Fruit fly (Drosophila melanogaster) whole organism, embryonic: ENCODE measurements around the gene Ac13E.

Experiments
- Ada2b ChIP-seq: fragments of 200-800 bp; sonication (Bioruptor generic); IDR thresholded peaks from 2 replicates; pipeline ENCODE4 v1.3.6; 2022; ENCODE audit warnings: missing biosample characterization, missing genetic modification characterization
- Asciz ChIP-seq: fragments of 200-800 bp; sonication (Bioruptor generic); optimal IDR thresholded peaks from 2 replicates; lab custom pipeline; 2017; ENCODE audit warnings: missing biosample characterization, mild to moderate bottlenecking, missing genetic modification characterization, missing genetic modification reagents
- CG1024 ChIP-seq: fragments of 200-800 bp; sonication (Bioruptor generic); IDR thresholded peaks from 2 replicates; pipeline ENCODE4 v1.3.6; 2022; ENCODE audit warnings: missing biosample characterization, missing genetic modification characterization
- CG10654 ChIP-seq: fragments of 200-800 bp; sonication (Bioruptor generic); optimal IDR thresholded peaks from 2 replicates; lab custom pipeline; 2016; ENCODE audit warnings: missing biosample characterization, missing genetic modification characterization
- CG11398 ChIP-seq: fragments of 200-800 bp; sonication (Bioruptor generic); optimal IDR thresholded peaks from 2 replicates; lab custom pipeline; 2016; ENCODE audit warnings: missing biosample characterization, missing genetic modification characterization
- CG12104 ChIP-seq: fragments of 200-800 bp; sonication (Bioruptor generic); optimal IDR thresholded peaks from 3 replicates; lab custom pipeline; 2016; ENCODE audit warnings: missing biosample characterization, missing genetic modification characterization
- CG12299 ChIP-seq: fragments of 200-800 bp; sonication (Bioruptor generic); optimal IDR thresholded peaks from 2 replicates; lab custom pipeline; 2018; ENCODE audit warnings: missing biosample characterization, mild to moderate bottlenecking, missing genetic modification characterization
- CG14441 ChIP-seq: fragments of 200-800 bp; sonication (Bioruptor generic); IDR thresholded peaks from 2 replicates; pipeline ENCODE4 v1.3.6; 2022; ENCODE audit warnings: missing biosample characterization, missing genetic modification characterization
- CG14860 ChIP-seq: fragments of 200-800 bp; sonication (Bioruptor generic); IDR thresholded peaks from 3 replicates; pipeline ENCODE4 v1.3.6; 2022; ENCODE audit warnings: missing biosample characterization, missing genetic modification characterization; ENCODE audit not compliant: partially characterized antibody
- CG15269 ChIP-seq: fragments of 200-800 bp; sonication (Bioruptor generic); optimal IDR thresholded peaks from 2 replicates; lab custom pipeline; 2018; ENCODE audit warnings: missing biosample characterization, mild to moderate bottlenecking, missing genetic modification characterization, moderate library complexity
- CG15601 ChIP-seq: fragments of 200-800 bp; sonication (Bioruptor generic); optimal IDR thresholded peaks from 3 replicates; lab custom pipeline; 2019; ENCODE audit warnings: missing biosample characterization, mild to moderate bottlenecking, missing genetic modification characterization, moderate library complexity
- CG1602 ChIP-seq: fragments of 200-800 bp; sonication (Bioruptor generic); optimal IDR thresholded peaks from 3 replicates; lab custom pipeline; 2016; ENCODE audit warnings: missing biosample characterization, missing genetic modification characterization
- CG16779 ChIP-seq: fragments of 200-800 bp; sonication (Bioruptor generic); IDR thresholded peaks from 2 replicates; pipeline ENCODE4 v1.3.6; 2022; ENCODE audit warnings: missing biosample characterization, missing genetic modification characterization
- CG16863 ChIP-seq: fragments of 200-800 bp; sonication (Bioruptor generic); optimal IDR thresholded peaks from 3 replicates; lab custom pipeline; 2016; ENCODE audit warnings: missing biosample characterization, missing genetic modification characterization
- CG17568 ChIP-seq: fragments of 200-800 bp; sonication (Bioruptor generic); optimal IDR thresholded peaks from 2 replicates; lab custom pipeline; 2018; ENCODE audit warnings: missing biosample characterization, mild to moderate bottlenecking, missing genetic modification characterization, moderate library complexity
- CG1792 ChIP-seq: fragments of 200-800 bp; sonication (Bioruptor generic); optimal IDR thresholded peaks from 2 replicates; lab custom pipeline; 2016; ENCODE audit warnings: missing biosample characterization, missing genetic modification characterization
- CG34224 ChIP-seq: fragments of 200-800 bp; sonication (Bioruptor generic); IDR thresholded peaks from 3 replicates; pipeline ENCODE4 v1.3.6; 2022; ENCODE audit warnings: missing biosample characterization, missing genetic modification characterization; ENCODE audit not compliant: partially characterized antibody
- CG3838 ChIP-seq: fragments of 200-800 bp; sonication (Bioruptor generic); optimal IDR thresholded peaks from 3 replicates; lab custom pipeline; 2016; ENCODE audit warnings: missing biosample characterization, missing genetic modification characterization
- CG4282 ChIP-seq: fragments of 200-800 bp; sonication (Bioruptor generic); optimal IDR thresholded peaks from 2 replicates; lab custom pipeline; 2016; ENCODE audit warnings: missing biosample characterization, missing genetic modification characterization
- CG4328 ChIP-seq: fragments of 200-800 bp; sonication (Bioruptor generic); optimal IDR thresholded peaks from 3 replicates; lab custom pipeline; 2017; ENCODE audit warnings: missing biosample characterization, missing genetic modification reagents, missing genetic modification characterization
- CG5180 ChIP-seq: fragments of 200-800 bp; sonication (Bioruptor generic); optimal IDR thresholded peaks from 3 replicates; lab custom pipeline; 2017; ENCODE audit warnings: missing biosample characterization, missing genetic modification characterization, mild to moderate bottlenecking, moderate library complexity, missing genetic modification reagents
- CG5245 ChIP-seq: fragments of 200-800 bp; sonication (Bioruptor generic); optimal IDR thresholded peaks from 3 replicates; lab custom pipeline; 2016; ENCODE audit warnings: missing biosample characterization, missing genetic modification characterization
- CG5953 ChIP-seq: fragments of 200-800 bp; sonication (Bioruptor generic); IDR thresholded peaks from 2 replicates; pipeline ENCODE4 v1.3.6; 2022; ENCODE audit warnings: missing biosample characterization, missing genetic modification characterization
- CG7745 ChIP-seq: fragments of 200-800 bp; sonication (Bioruptor generic); optimal IDR thresholded peaks from 2 replicates; lab custom pipeline; 2018; ENCODE audit warnings: missing biosample characterization, mild to moderate bottlenecking, missing genetic modification characterization, moderate library complexity
- CG8281 ChIP-seq: fragments of 200-800 bp; sonication (Bioruptor generic); optimal IDR thresholded peaks from 2 replicates; lab custom pipeline; 2018; ENCODE audit warnings: missing biosample characterization, mild to moderate bottlenecking, missing genetic modification characterization, moderate library complexity
- CG8388 ChIP-seq: fragments of 200-800 bp; sonication (Bioruptor generic); optimal IDR thresholded peaks from 2 replicates; lab custom pipeline; 2019; ENCODE audit warnings: missing biosample characterization, mild to moderate bottlenecking, missing genetic modification characterization, moderate library complexity
- CG9727 ChIP-seq: fragments of 200-800 bp; sonication (Bioruptor generic); optimal IDR thresholded peaks from 3 replicates; lab custom pipeline; 2017; ENCODE audit warnings: missing biosample characterization, mild to moderate bottlenecking, missing genetic modification characterization
- Fer3 ChIP-seq: fragments of 200-800 bp; sonication (Bioruptor generic); optimal IDR thresholded peaks from 2 replicates; lab custom pipeline; 2018; ENCODE audit warnings: missing biosample characterization, mild to moderate bottlenecking, missing genetic modification characterization, moderate library complexity
- Hey ChIP-seq: fragments of 200-800 bp; sonication (Bioruptor generic); optimal IDR thresholded peaks from 3 replicates; lab custom pipeline; 2018; ENCODE audit warnings: missing biosample characterization, mild to moderate bottlenecking, missing genetic modification characterization
- Hr39 ChIP-seq: fragments of >200 bp; optimal IDR thresholded peaks from 2 replicates; lab custom pipeline; 2017
- Hsf ChIP-seq: fragments of 200-800 bp; sonication (Bioruptor generic); optimal IDR thresholded peaks from 3 replicates; lab custom pipeline; 2016; ENCODE audit warnings: missing biosample characterization, missing genetic modification characterization
- Lim3 ChIP-seq: fragments of 200-800 bp; sonication (Bioruptor generic); IDR thresholded peaks from 2 replicates; pipeline ENCODE4 v1.3.6; 2022; ENCODE audit warnings: missing biosample characterization, missing genetic modification characterization
- Med ChIP-seq: fragments of 200-800 bp; sonication (Bioruptor generic); peaks from one replicate; lab custom pipeline; 2016; ENCODE audit warnings: missing biosample characterization, missing genetic modification characterization, mild to moderate bottlenecking, inconsistent platforms, moderate library complexity
- NC2β ChIP-seq: fragments of 200-800 bp; sonication (Bioruptor generic); optimal IDR thresholded peaks from 2 replicates; lab custom pipeline; 2016; ENCODE audit warnings: missing biosample characterization, missing genetic modification characterization
- NK7.1 ChIP-seq: fragments of 200-800 bp; sonication (Bioruptor generic); optimal IDR thresholded peaks from 3 replicates; lab custom pipeline; 2016; ENCODE audit warnings: missing biosample characterization, missing genetic modification characterization
- Rfx ChIP-seq: fragments of 200-800 bp; sonication (Bioruptor generic); IDR thresholded peaks from 2 replicates; pipeline ENCODE4 v1.3.6; 2022; ENCODE audit warnings: missing biosample characterization, missing genetic modification characterization
- Usf ChIP-seq: fragments of 200-800 bp; sonication (Bioruptor generic); optimal IDR thresholded peaks from 2 replicates; lab custom pipeline; 2017; ENCODE audit warnings: missing genotype, missing biosample characterization, missing genetic modification characterization
- ap ChIP-seq: fragments of 200-800 bp; sonication (Bioruptor generic); IDR thresholded peaks from 2 replicates; pipeline ENCODE4 v1.3.6; 2022; ENCODE audit warnings: missing biosample characterization, missing genetic modification characterization
- cato ChIP-seq: fragments of 200-800 bp; sonication (Bioruptor generic); optimal IDR thresholded peaks from 2 replicates; lab custom pipeline; 2016; ENCODE audit warnings: missing biosample characterization, missing genetic modification characterization, borderline replicate concordance
- crp ChIP-seq, 2 experiments: fragments of 200-800 bp; sonication (Bioruptor generic); optimal IDR thresholded peaks; 2 replicates in 1 of 2; 3 replicates in 1 of 2; lab custom pipeline; 2017; ENCODE audit warnings: missing biosample characterization in 2 of 2, missing genetic modification characterization in 2 of 2, mild to moderate bottlenecking in 1 of 2, moderate library complexity in 1 of 2
- ewg ChIP-seq: fragments of 200-800 bp; sonication (Bioruptor generic); optimal IDR thresholded peaks from 3 replicates; lab custom pipeline; 2017; ENCODE audit warnings: mild to moderate bottlenecking, missing biosample characterization, missing genetic modification reagents, missing genetic modification characterization
- gce ChIP-seq: fragments of 200-800 bp; sonication (Bioruptor generic); IDR thresholded peaks from 3 replicates; pipeline ENCODE4 v1.3.6; 2022; ENCODE audit warnings: missing biosample characterization, missing genetic modification characterization
- gsb-n ChIP-seq: fragments of 200-800 bp; sonication (Bioruptor generic); optimal IDR thresholded peaks from 3 replicates; lab custom pipeline; 2018; ENCODE audit warnings: missing biosample characterization, mild to moderate bottlenecking, missing genetic modification characterization
- her ChIP-seq: fragments of 200-800 bp; sonication (Bioruptor generic); optimal IDR thresholded peaks from 2 replicates; lab custom pipeline; 2016; ENCODE audit warnings: missing biosample characterization, missing genetic modification characterization
- klu ChIP-seq: fragments of 200-800 bp; sonication (Bioruptor generic); IDR thresholded peaks from 2 replicates; pipeline ENCODE4 v1.3.6; 2022; ENCODE audit warnings: missing biosample characterization, missing genetic modification characterization
- pzg ChIP-seq: fragments of 200-800 bp; sonication (Bioruptor generic); optimal IDR thresholded peaks from 3 replicates; lab custom pipeline; 2018; ENCODE audit warnings: missing biosample characterization, mild to moderate bottlenecking, missing genetic modification characterization, moderate library complexity
- ro ChIP-seq: fragments of 200-800 bp; sonication (Bioruptor generic); IDR thresholded peaks from 2 replicates; pipeline ENCODE4 v1.3.6; 2022; ENCODE audit warnings: missing biosample characterization, missing genetic modification characterization
- schlank ChIP-seq: fragments of 200-800 bp; sonication (Bioruptor generic); optimal IDR thresholded peaks from 2 replicates; lab custom pipeline; 2018; ENCODE audit warnings: missing biosample characterization, mild to moderate bottlenecking, missing genetic modification characterization
- sens-2 ChIP-seq: fragments of 200-800 bp; sonication (Bioruptor generic); IDR thresholded peaks from 2 replicates; pipeline ENCODE4 v1.3.6; 2022; ENCODE audit warnings: missing biosample characterization, missing genetic modification characterization
- sima ChIP-seq: fragments of 200-800 bp; sonication (Bioruptor generic); optimal IDR thresholded peaks from 2 replicates; lab custom pipeline; 2016; ENCODE audit warnings: missing biosample characterization, missing genetic modification characterization
- tll ChIP-seq, 2 experiments: fragments of 200-800 bp in 1 of 2; fragments of >200 bp in 1 of 2; sonication (Bioruptor generic) in 1 of 2; optimal IDR thresholded peaks; 2 replicates each; lab custom pipeline; 2017 to 2019; ENCODE audit warnings: missing biosample characterization in 2 of 2, missing genetic modification characterization in 2 of 2, mild to moderate bottlenecking in 1 of 2, moderate library complexity in 1 of 2
- tna ChIP-seq: fragments of 200-800 bp; sonication (Bioruptor generic); IDR thresholded peaks from 2 replicates; pipeline ENCODE4 v1.3.6; 2022; ENCODE audit warnings: missing biosample characterization, missing genetic modification characterization; ENCODE audit not compliant: partially characterized antibody

Ac13E gene

dm6 chrX:15471904-15472303 is 82.2 kb downstream of the Ac13E start, which contains the start of the genes Grip128 and Alg14 (continued):
- TF ChIP-seq CG1792 (GFP tag; lab: Kevin White, UChicago) (no peak), gsb-n (tag; lab: Kevin White, UChicago) (no peak), CG14860 (peak; percentile 52; the same call in 1 of the 3 replicates), cato (GFP tag; lab: Kevin White, UChicago) (no peak), CG11398 (no peak), CG8281 (tag; lab: Kevin White, UChicago) (no peak), CG5180 (GFP tag; lab: Kevin White, UChicago) (no peak), klu (no peak), CG4282 (GFP tag; lab: Kevin White, UChicago) (no peak), pzg (GFP tag; lab: Kevin White, UChicago) (peak; percentile 27), gce (GFP tag; lab: Robert Waterston, UW) (no peak), CG12104 (GFP tag; lab: Kevin White, UChicago) (no peak), Usf (GFP tag; lab: Kevin White, UChicago) (no peak), CG12299 (tag; lab: Kevin White, UChicago) (no peak), CG7745 (tag; lab: Kevin White, UChicago) (no peak), Hsf (GFP tag; lab: Kevin White, UChicago) (no peak), Fer3 (tag; lab: Kevin White, UChicago) (no peak), crp (GFP tag; optimal IDR thresholded peaks at IDR 0.05; lab: Kevin White, UChicago) (peak in 1 of 2 experiments; percentile 83), CG14441 (no peak), NC2β (GFP tag; lab: Kevin White, UChicago) (no peak), ewg (GFP tag; lab: Kevin White, UChicago) (no peak), Hey (no peak), CG17568 (GFP tag; lab: Kevin White, UChicago) (no peak), CG3838 (no peak), CG16779 (no peak), schlank (no peak), CG1024 (GFP tag; lab: Robert Waterston, UW) (no peak), Hr39 (no peak), CG10654 (GFP tag; lab: Kevin White, UChicago) (no peak), Rfx (GFP tag; lab: Robert Waterston, UW) (no peak), CG9727 (GFP tag; lab: Kevin White, UChicago) (no peak), ro (no peak), CG1602 (no peak), CG34224 (GFP tag; lab: Robert Waterston, UW) (peak; percentile 75), CG8388 (GFP tag; lab: Kevin White, UChicago) (no peak), her (GFP tag; lab: Kevin White, UChicago) (no peak), Ada2b (no peak), sens-2 (GFP tag; lab: Robert Waterston, UW) (no peak), CG16863 (no peak), CG4328 (no peak), CG15601 (tag; lab: Kevin White, UChicago) (no peak), tll (GFP tag; optimal IDR thresholded peaks at IDR 0.05; lab: Kevin White, UChicago) (no peak), Lim3 (GFP tag; lab: Robert Waterston, UW) (no peak), Asciz (GFP tag; lab: Kevin White, UChicago) (no peak), tna (peak; percentile 66), Med (GFP tag; lab: Kevin White, UChicago) (no peak), sima (no peak), CG15269 (tag; lab: Kevin White, UChicago) (no peak), ap (GFP tag; lab: Robert Waterston, UW) (no peak), CG5953 (GFP tag; lab: Robert Waterston, UW) (no peak), CG5245 (no peak), NK7.1 (GFP tag; lab: Kevin White, UChicago) (no peak)
